Fruit fly (Drosophila melanogaster) whole organism, embryonic: ENCODE measurements around the gene CG18265.
A peak's percentile ranks its signal among the peaks of the same experiment; 100 is the strongest.

Experiments used
- Ada2b ChIP-seq: fragments of 200-800 bp; sonication (Bioruptor generic); IDR thresholded peaks from 2 replicates; pipeline ENCODE4 v1.3.6; 2022; ENCODE audit warnings: missing biosample characterization, missing genetic modification characterization
- Bgb ChIP-seq: fragments of 200-800 bp; sonication (Bioruptor generic); IDR thresholded peaks from 2 replicates; pipeline ENCODE4 v1.3.6; 2022; ENCODE audit warnings: missing biosample characterization, missing genetic modification characterization; ENCODE audit not compliant: partially characterized antibody
- CG1024 ChIP-seq: fragments of 200-800 bp; sonication (Bioruptor generic); IDR thresholded peaks from 2 replicates; pipeline ENCODE4 v1.3.6; 2022; ENCODE audit warnings: missing biosample characterization, missing genetic modification characterization
- CG10462 ChIP-seq: fragments of 200-800 bp; sonication (Bioruptor generic); optimal IDR thresholded peaks from 2 replicates; lab custom pipeline; 2016; ENCODE audit warnings: missing biosample characterization, missing genetic modification characterization
- CG10959 ChIP-seq: fragments of 200-800 bp; sonication (Bioruptor generic); IDR thresholded peaks from 2 replicates; pipeline ENCODE4 v1.3.6; 2022; ENCODE audit warnings: missing biosample characterization, missing genetic modification characterization
- CG11085 ChIP-seq: fragments of 200-800 bp; sonication (Bioruptor generic); IDR thresholded peaks from 2 replicates; pipeline ENCODE4 v1.3.6; 2022; ENCODE audit warnings: missing biosample characterization, missing genetic modification characterization
- CG12104 ChIP-seq: fragments of 200-800 bp; sonication (Bioruptor generic); optimal IDR thresholded peaks from 3 replicates; lab custom pipeline; 2016; ENCODE audit warnings: missing biosample characterization, missing genetic modification characterization
- CG12299 ChIP-seq: fragments of 200-800 bp; sonication (Bioruptor generic); optimal IDR thresholded peaks from 2 replicates; lab custom pipeline; 2018; ENCODE audit warnings: missing biosample characterization, mild to moderate bottlenecking, missing genetic modification characterization
- CG13296 ChIP-seq: fragments of 200-800 bp; sonication (Bioruptor generic); optimal IDR thresholded peaks from 3 replicates; lab custom pipeline; 2018; ENCODE audit warnings: missing biosample characterization, mild to moderate bottlenecking, missing genetic modification characterization
- CG14667 ChIP-seq: fragments of 200-800 bp; sonication (Bioruptor generic); IDR thresholded peaks from 2 replicates; pipeline ENCODE4 v1.3.6; 2022; ENCODE audit warnings: missing biosample characterization, missing genetic modification characterization
- CG14965 ChIP-seq: fragments of 200-800 bp; sonication (Bioruptor generic); optimal IDR thresholded peaks from 2 replicates; lab custom pipeline; 2016; ENCODE audit warnings: missing biosample characterization, missing genetic modification characterization, borderline replicate concordance
- CG1529 ChIP-seq: fragments of 200-800 bp; sonication (Bioruptor generic); optimal IDR thresholded peaks from 3 replicates; lab custom pipeline; 2018; ENCODE audit warnings: missing biosample characterization, missing genetic modification characterization
- CG17328 ChIP-seq: fragments of 200-800 bp; sonication (Bioruptor generic); IDR thresholded peaks from 2 replicates; pipeline ENCODE4 v1.3.6; 2022; ENCODE audit warnings: missing biosample characterization, missing genetic modification characterization
- CG17361 ChIP-seq: fragments of 200-800 bp; sonication (Bioruptor generic); IDR thresholded peaks from 3 replicates; pipeline ENCODE4 v1.3.6; 2022; ENCODE audit warnings: missing biosample characterization, missing genetic modification characterization
- CG17802 ChIP-seq: fragments of 200-800 bp; sonication (Bioruptor generic); optimal IDR thresholded peaks from 2 replicates; lab custom pipeline; 2018; ENCODE audit warnings: missing biosample characterization, mild to moderate bottlenecking, missing genetic modification characterization, moderate library complexity
- CG18764 ChIP-seq: fragments of 200-800 bp; sonication (Bioruptor generic); optimal IDR thresholded peaks from 3 replicates; lab custom pipeline; 2016; ENCODE audit warnings: missing biosample characterization, missing genetic modification characterization
- CG2129 ChIP-seq: fragments of 200-800 bp; sonication (Bioruptor generic); IDR thresholded peaks from 2 replicates; pipeline ENCODE4 v1.3.6; 2022; ENCODE audit warnings: missing biosample characterization, missing genetic modification characterization; ENCODE audit not compliant: partially characterized antibody
- CG3995 ChIP-seq: fragments of 200-800 bp; sonication (Bioruptor generic); optimal IDR thresholded peaks from 3 replicates; lab custom pipeline; 2016; ENCODE audit warnings: missing biosample characterization, missing genetic modification characterization
- CG4328 ChIP-seq: fragments of 200-800 bp; sonication (Bioruptor generic); optimal IDR thresholded peaks from 3 replicates; lab custom pipeline; 2017; ENCODE audit warnings: missing biosample characterization, missing genetic modification reagents, missing genetic modification characterization
- CG43689 ChIP-seq: fragments of 200-800 bp; sonication (Bioruptor generic); IDR thresholded peaks from 2 replicates; pipeline ENCODE4 v1.3.6; 2022; ENCODE audit warnings: missing biosample characterization, missing genetic modification characterization
- CG4617 ChIP-seq: fragments of 200-800 bp; sonication (Bioruptor generic); optimal IDR thresholded peaks from 3 replicates; lab custom pipeline; 2016; ENCODE audit warnings: missing biosample characterization, missing genetic modification characterization, borderline replicate concordance
- CG7928 ChIP-seq: fragments of 200-800 bp; sonication (Bioruptor generic); optimal IDR thresholded peaks from 2 replicates; lab custom pipeline; 2017; ENCODE audit warnings: missing biosample characterization, mild to moderate bottlenecking, missing genetic modification characterization
- CTCF ChIP-seq: fragments of 200-800 bp; sonication (Bioruptor generic); optimal IDR thresholded peaks from 2 replicates; lab custom pipeline; 2017; ENCODE audit warnings: missing biosample characterization, mild to moderate bottlenecking, missing genetic modification characterization, moderate library complexity
- CoRest ChIP-seq: fragments of 200-800 bp; sonication (Bioruptor generic); optimal IDR thresholded peaks from 3 replicates; lab custom pipeline; 2018; ENCODE audit warnings: missing biosample characterization, mild to moderate bottlenecking, missing genetic modification characterization, moderate library complexity
- CrebB ChIP-seq: fragments of 200-800 bp; sonication (Bioruptor generic); optimal IDR thresholded peaks from 3 replicates; lab custom pipeline; 2018; ENCODE audit warnings: missing biosample characterization, mild to moderate bottlenecking, missing genetic modification characterization
- D19B ChIP-seq: fragments of 200-800 bp; sonication (Bioruptor generic); optimal IDR thresholded peaks from 2 replicates; lab custom pipeline; 2017; ENCODE audit warnings: missing biosample characterization, mild to moderate bottlenecking, missing genetic modification characterization
- Dbx ChIP-seq: fragments of 200-800 bp; sonication (Bioruptor generic); IDR thresholded peaks from 3 replicates; pipeline ENCODE4 v1.3.6; 2022; ENCODE audit warnings: missing biosample characterization, missing genetic modification characterization
- Deaf1 ChIP-seq: fragments of 200-800 bp; optimal IDR thresholded peaks from 3 replicates; lab custom pipeline; 2019; ENCODE audit warnings: missing biosample characterization, mild to moderate bottlenecking, missing genetic modification characterization, moderate library complexity
- HLH4C ChIP-seq: fragments of 200-800 bp; sonication (Bioruptor generic); IDR thresholded peaks from 3 replicates; pipeline ENCODE4 v1.3.6; 2022; ENCODE audit warnings: missing biosample characterization, missing genetic modification characterization; ENCODE audit not compliant: partially characterized antibody
- HmgZ ChIP-seq: fragments of 200-800 bp; sonication (Bioruptor generic); optimal IDR thresholded peaks from 2 replicates; lab custom pipeline; 2018; ENCODE audit warnings: missing biosample characterization, mild to moderate bottlenecking, missing genetic modification characterization
- MESR4 ChIP-seq: fragments of 200-800 bp; sonication (Bioruptor generic); optimal IDR thresholded peaks from 2 replicates; lab custom pipeline; 2018; ENCODE audit warnings: missing biosample characterization, mild to moderate bottlenecking, missing genetic modification characterization, moderate library complexity
- Meics ChIP-seq: fragments of 200-800 bp; sonication (Bioruptor generic); optimal IDR thresholded peaks from 2 replicates; lab custom pipeline; 2017; ENCODE audit warnings: missing biosample characterization, mild to moderate bottlenecking, missing genetic modification characterization
- Six4 ChIP-seq: fragments of 200-800 bp; sonication (Bioruptor generic); optimal IDR thresholded peaks from 2 replicates; lab custom pipeline; 2016; ENCODE audit warnings: missing biosample characterization, missing genetic modification characterization
- Spps ChIP-seq: fragments of 200-800 bp; sonication (Bioruptor generic); optimal IDR thresholded peaks from 2 replicates; lab custom pipeline; 2018; ENCODE audit warnings: missing biosample characterization, mild to moderate bottlenecking, missing genetic modification characterization
- ab ChIP-seq: fragments of 200-800 bp; sonication (Bioruptor generic); optimal IDR thresholded peaks from 2 replicates; lab custom pipeline; 2016; ENCODE audit warnings: missing biosample characterization, missing genetic modification characterization
- chif ChIP-seq, 2 experiments: fragments of 200-800 bp; sonication (Bioruptor generic); optimal IDR thresholded peaks; 3 replicates each; lab custom pipeline; 2016; ENCODE audit warnings: missing biosample characterization in 2 of 2, missing genetic modification characterization in 2 of 2
- chm ChIP-seq: fragments of 200-800 bp; sonication (Bioruptor generic); IDR thresholded peaks from 2 replicates; pipeline ENCODE4 v1.3.6; 2022; ENCODE audit warnings: missing biosample characterization, missing genetic modification characterization
- gcm ChIP-seq: fragments of 200-800 bp; sonication (Bioruptor generic); optimal IDR thresholded peaks from 2 replicates; lab custom pipeline; 2019; ENCODE audit warnings: missing biosample characterization, mild to moderate bottlenecking, missing genetic modification characterization, moderate library complexity
- hbn ChIP-seq: fragments of 200-800 bp; sonication (Bioruptor generic); IDR thresholded peaks from 2 replicates; pipeline ENCODE4 v1.3.6; 2022; ENCODE audit warnings: missing biosample characterization, missing genetic modification characterization; ENCODE audit not compliant: partially characterized antibody
- kah ChIP-seq: fragments of 200-800 bp; sonication (Bioruptor generic); optimal IDR thresholded peaks from 2 replicates; lab custom pipeline; 2018; ENCODE audit warnings: missing biosample characterization, mild to moderate bottlenecking, missing genetic modification characterization
- kay ChIP-seq: fragments of 200-800 bp; sonication (Bioruptor generic); optimal IDR thresholded peaks from 2 replicates; lab custom pipeline; 2016; ENCODE audit warnings: missing biosample characterization, missing genetic modification characterization
- lmd ChIP-seq: fragments of 200-800 bp; sonication (Bioruptor generic); IDR thresholded peaks from 2 replicates; pipeline ENCODE4 v1.3.6; 2022; ENCODE audit warnings: missing biosample characterization, missing genetic modification characterization
- lov ChIP-seq, 2 experiments: fragments of 200-800 bp in 1 of 2; fragments of >200 bp in 1 of 2; sonication (Bioruptor generic) in 1 of 2; IDR thresholded peaks in 1 of 2; optimal IDR thresholded peaks in 1 of 2; 2 replicates in 1 of 2; 3 replicates in 1 of 2; pipeline versions ENCODE4 v1.3.6 to Lab custom; 2017 to 2022; ENCODE audit warnings: missing biosample characterization in 1 of 2, missing genetic modification characterization in 1 of 2
- pzg ChIP-seq: fragments of 200-800 bp; sonication (Bioruptor generic); optimal IDR thresholded peaks from 3 replicates; lab custom pipeline; 2018; ENCODE audit warnings: missing biosample characterization, mild to moderate bottlenecking, missing genetic modification characterization, moderate library complexity
- row ChIP-seq: fragments of 200-800 bp; sonication (Bioruptor generic); IDR thresholded peaks from 3 replicates; pipeline ENCODE4 v1.3.6; 2022; ENCODE audit warnings: missing biosample characterization, missing genetic modification characterization
- sd ChIP-seq: fragments of 200-800 bp; sonication (Bioruptor generic); optimal IDR thresholded peaks from 3 replicates; lab custom pipeline; 2018; ENCODE audit warnings: missing biosample characterization, mild to moderate bottlenecking, missing genetic modification characterization, moderate library complexity
- so ChIP-seq: fragments of 200-800 bp; sonication (Bioruptor generic); IDR thresholded peaks from 3 replicates; pipeline ENCODE4 v1.3.6; 2022; ENCODE audit warnings: missing biosample characterization, missing genetic modification characterization
- tgo ChIP-seq: fragments of 200-800 bp; sonication (Bioruptor generic); IDR thresholded peaks from 3 replicates; pipeline ENCODE4 v1.3.6; 2022; ENCODE audit warnings: missing biosample characterization, missing genetic modification characterization
- unc-4 ChIP-seq: fragments of 200-800 bp; sonication (Bioruptor generic); IDR thresholded peaks from 2 replicates; pipeline ENCODE4 v1.3.6; 2022; ENCODE audit warnings: missing biosample characterization, missing genetic modification characterization; ENCODE audit not compliant: partially characterized antibody
- usp ChIP-seq: fragments of >200 bp; optimal IDR thresholded peaks from 2 replicates; lab custom pipeline; 2017; ENCODE audit warnings: missing biosample characterization, missing genetic modification characterization

Gene CG18265

dm6 chr3L:17458856-17459518 is 19.8 kb downstream of the CG18265 start (continued):
- TF ChIP-seq CG1529 (GFP tag; lab: Kevin White, UChicago): no peak
- no peak for TF ChIP-seq HLH4C (GFP tag; lab: Robert Waterston, UW)
- no peak for TF ChIP-seq MESR4 (GFP tag; lab: Kevin White, UChicago)
- no peak for TF ChIP-seq lov (optimal IDR thresholded peaks at IDR 0.05; lab: Kevin White, UChicago)
- TF ChIP-seq lov (GFP tag; IDR thresholded peaks at IDR 0.05; lab: Robert Waterston, UW): no peak
- TF ChIP-seq CG18764: no peak
- TF ChIP-seq D19B (GFP tag; lab: Kevin White, UChicago): peak; percentile 59
- TF ChIP-seq Bgb (GFP tag; lab: Robert Waterston, UW): no peak
- TF ChIP-seq CoRest (tag; lab: Kevin White, UChicago): peak; percentile 13
- no peak for TF ChIP-seq CG12299 (tag; lab: Kevin White, UChicago)
- TF ChIP-seq ab (GFP tag; lab: Kevin White, UChicago): no peak
- no peak for TF ChIP-seq CG14965 (GFP tag; lab: Kevin White, UChicago)
- TF ChIP-seq HmgZ (tag; lab: Kevin White, UChicago): no peak
- no peak for TF ChIP-seq chm (GFP tag; lab: Robert Waterston, UW)
- TF ChIP-seq Spps (tag; lab: Kevin White, UChicago): no peak
- no peak for TF ChIP-seq CG1024 (GFP tag; lab: Robert Waterston, UW)
- no peak for TF ChIP-seq CG12104
- TF ChIP-seq kay (GFP tag; lab: Kevin White, UChicago): no peak
- TF ChIP-seq Meics: peak; percentile 39
- no peak for TF ChIP-seq Deaf1 (tag; lab: Kevin White, UChicago)
- TF ChIP-seq CG2129 (GFP tag; lab: Robert Waterston, UW): no peak
- TF ChIP-seq CG4328 (GFP tag; lab: Kevin White, UChicago): no peak
- peak; percentile 48; the same call in 1 of the 3 replicates for TF ChIP-seq Dbx
- no peak for TF ChIP-seq CG3995 (GFP tag; lab: Kevin White, UChicago)
- no peak for TF ChIP-seq CrebB (tag; lab: Kevin White, UChicago)
- no peak for TF ChIP-seq kah
- TF ChIP-seq sd (tag; lab: Kevin White, UChicago): peak; percentile 51
- no peak for TF ChIP-seq usp
- TF ChIP-seq CG11085 (GFP tag; lab: Robert Waterston, UW): no peak
- no peak for TF ChIP-seq CG10959 (GFP tag; lab: Robert Waterston, UW)
- TF ChIP-seq pzg (GFP tag; lab: Kevin White, UChicago): no peak
- TF ChIP-seq CG17328 (GFP tag; lab: Robert Waterston, UW): no peak; the same call in 1 of the 2 replicates
- TF ChIP-seq CG4617: no peak
- TF ChIP-seq CG13296 (GFP tag; lab: Kevin White, UChicago): no peak
- TF ChIP-seq, all 482 proteins: peak for 116

dm6 chr3L:17461369-17462012 is 22.3 kb downstream of the CG18265 start:
- TF ChIP-seq so (GFP tag; lab: Robert Waterston, UW) (no peak), lmd (GFP tag; lab: Robert Waterston, UW) (peak; percentile 11; the same call in 1 of the 2 replicates), CG7928 (GFP tag; lab: Kevin White, UChicago) (no peak), CG17361 (0 out of 3 replicates have a peak, but pooled peaks have one; percentile 9), Ada2b (GFP tag; lab: Robert Waterston, UW) (no peak), row (GFP tag; lab: Robert Waterston, UW) (no peak), unc-4 (no peak), Six4 (GFP tag; lab: Kevin White, UChicago) (no peak), CG43689 (no peak), tgo (GFP tag; lab: Robert Waterston, UW) (0 out of 3 replicates have a peak, but pooled peaks have one; percentile 15), gcm (no peak), CG17802 (no peak), chif (GFP tag; optimal IDR thresholded peaks at IDR 0.05; lab: Kevin White, UChicago) (no peak), CTCF (GFP tag; lab: Kevin White, UChicago) (no peak), CG14667 (GFP tag; lab: Robert Waterston, UW) (0 out of 2 replicates have a peak, but pooled peaks have one; percentile 31), CG10462 (no peak), hbn (GFP tag; lab: Robert Waterston, UW) (no peak)
